Worm (Caenorhabditis elegans) whole organism, L4 larva: ENCODE results near the gene F07H5.13.

ENCODE experiments used
- R02D3.7 ChIP-seq: fragments of 150-350 bp; sonication (generic microtip); optimal IDR thresholded peaks from 3 replicates; lab custom pipeline; 2014; ENCODE audit warnings: missing biosample characterization, missing genetic modification characterization
- ZK546.5 ChIP-seq, 2 experiments: sonication (generic microtip); optimal IDR thresholded peaks; 2 replicates each; lab custom pipeline; 2017; ENCODE audit warnings: missing biosample characterization in 2 of 2, missing genetic modification characterization in 2 of 2
- dve-1 ChIP-seq: sonication (generic microtip); optimal IDR thresholded peaks from 2 replicates; lab custom pipeline; 2017; ENCODE audit warnings: antibody characterized with exemption, mild to moderate bottlenecking, missing genetic modification characterization, missing compliant biosample characterization; ENCODE audit not compliant: insufficient read depth
- lin-29 ChIP-seq: fragments of 200-800 bp; sonication (Bioruptor generic); IDR thresholded peaks from 2 replicates; pipeline ENCODE4 v1.3.6; 2022; ENCODE audit warnings: missing genetic modification reagents, missing genetic modification characterization, missing compliant biosample characterization
- lsy-2 ChIP-seq, 2 experiments: fragments of 150-350 bp in 1 of 2; sonication (generic microtip) in 1 of 2; optimal IDR thresholded peaks; 2 replicates each; lab custom pipeline; 2014 to 2017; ENCODE audit warnings: missing biosample characterization in 2 of 2, missing genetic modification characterization in 2 of 2
- nhr-11 ChIP-seq: fragments of 150-350 bp; optimal IDR thresholded peaks from 2 replicates; lab custom pipeline; 2014; ENCODE audit warnings: missing biosample characterization, missing genetic modification characterization
- nhr-28 ChIP-seq: fragments of 150-350 bp; optimal IDR thresholded peaks from 2 replicates; lab custom pipeline; 2014; ENCODE audit warnings: missing biosample characterization, missing genetic modification characterization
- pqm-1 ChIP-seq: sonication (generic microtip); optimal IDR thresholded peaks from 2 replicates; lab custom pipeline; 2017; ENCODE audit warnings: missing biosample characterization, missing genetic modification characterization
- snpc-4 ChIP-seq: fragments of 150-350 bp; optimal IDR thresholded peaks from 2 replicates; lab custom pipeline; 2014; ENCODE audit warnings: missing biosample characterization, missing genetic modification characterization
- unc-62 ChIP-seq, 3 experiments: fragments of 150-350 bp in 1 of 3; sonication (generic microtip); optimal IDR thresholded peaks in 2 of 3; peaks in 1 of 3; 1 replicate in 1 of 3; 2 replicates in 2 of 3; lab custom pipeline; 2014 to 2017; ENCODE audit warnings: missing biosample characterization in 3 of 3, missing genetic modification characterization in 3 of 3, missing genetic modification reagents in 3 of 3, missing genotype in 1 of 3
- ztf-11 ChIP-seq: fragments of 150-350 bp; optimal IDR thresholded peaks from 2 replicates; lab custom pipeline; 2014; ENCODE audit warnings: missing biosample characterization, missing genetic modification characterization

DNA sequence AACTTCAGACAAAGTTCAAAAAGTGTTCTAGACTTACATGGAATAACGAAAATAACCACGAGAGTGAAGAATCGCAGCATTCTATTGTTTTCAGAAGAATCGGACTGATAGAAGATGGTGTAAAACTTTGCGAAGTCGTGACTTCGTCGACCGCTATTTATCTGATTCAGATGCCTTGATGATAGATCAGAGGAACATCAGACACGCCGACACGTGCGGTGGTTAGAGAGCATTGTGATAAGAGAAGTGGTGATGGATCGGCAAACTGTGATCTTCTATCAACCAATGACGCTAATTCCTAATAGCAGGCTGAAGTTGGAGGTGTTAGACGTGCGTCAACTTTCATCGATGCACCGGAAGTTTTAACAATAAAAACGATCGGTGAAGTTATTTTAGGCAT, 27.9 kb downstream of the F07H5.13 start:
- peak; percentile 2 for TF ChIP-seq nhr-28 (tag; lab: Kevin White, UChicago)
- no peak for TF ChIP-seq R02D3.7 (tag; lab: Kevin White, UChicago)
- TF ChIP-seq ztf-11: no peak
- TF ChIP-seq lin-29 (GFP tag; lab: Robert Waterston, UW): no peak
- TF ChIP-seq nhr-11: no peak
- TF ChIP-seq unc-62 (GFP tag; optimal IDR thresholded peaks at IDR 0.05 in 1 of 2; lab: Kevin White, UChicago): no peak
- TF ChIP-seq unc-62 (tag; optimal IDR thresholded peaks at IDR 0.05; lab: Kevin White, UChicago): no peak
- peak; percentile 1 for TF ChIP-seq dve-1 (tag; lab: Kevin White, UChicago)
- TF ChIP-seq snpc-4: no peak
- no peak for TF ChIP-seq pqm-1 (tag; lab: Kevin White, UChicago)
- TF ChIP-seq lsy-2 (tag; optimal IDR thresholded peaks at IDR 0.05; lab: Kevin White, UChicago): no peak
- TF ChIP-seq ZK546.5 (tag; optimal IDR thresholded peaks at IDR 0.05; lab: Kevin White, UChicago): no peak
